Worm (Caenorhabditis elegans) whole organism, early embryonic: ENCODE measurements around the gene gcna-1.

ENCODE experiments used
- B0310.2 ChIP-seq: sonication (generic microtip); optimal IDR thresholded peaks from 2 replicates; lab custom pipeline; 2016; ENCODE audit warnings: mild to moderate bottlenecking, missing genetic modification characterization, missing compliant biosample characterization
- F13C5.2 ChIP-seq: sonication (generic microtip); optimal IDR thresholded peaks from 2 replicates; lab custom pipeline; 2017; ENCODE audit warnings: mild to moderate bottlenecking, missing genetic modification characterization, inconsistent platforms, missing compliant biosample characterization
- ama-1 ChIP-seq: fragments of 150-350 bp; optimal IDR thresholded peaks from 2 replicates; lab custom pipeline; 2014
- flt-1 ChIP-seq: fragments of 200-800 bp; sonication (Bioruptor generic); IDR thresholded peaks from 2 replicates; pipeline ENCODE4 v1.3.6; 2022; ENCODE audit warnings: missing genetic modification characterization, missing compliant biosample characterization
- hmg-4 ChIP-seq: fragments of 200-800 bp; sonication (Bioruptor generic); optimal IDR thresholded peaks from 2 replicates; lab custom pipeline; 2018; ENCODE audit warnings: mild to moderate bottlenecking, missing genetic modification characterization, missing compliant biosample characterization
- pes-1 ChIP-seq: fragments of 200-800 bp; sonication (Bioruptor generic); IDR thresholded peaks from 2 replicates; pipeline ENCODE4 v1.3.6; 2022; ENCODE audit warnings: missing genetic modification reagents, missing genetic modification characterization, missing compliant biosample characterization
- scrt-1 ChIP-seq: fragments of 200-800 bp; sonication (Bioruptor generic); IDR thresholded peaks from 2 replicates; pipeline ENCODE4 v1.3.6; 2022; ENCODE audit warnings: missing genetic modification characterization, missing compliant biosample characterization
- sea-1 ChIP-seq: fragments of 200-800 bp; sonication (Bioruptor generic); conservative IDR thresholded peaks from 2 replicates; pipeline ENCODE4 v1.3.6; 2022; ENCODE audit warnings: missing genetic modification characterization, missing compliant biosample characterization
- tbx-11 ChIP-seq: fragments of 200-800 bp; sonication (Bioruptor generic); IDR thresholded peaks from 2 replicates; pipeline ENCODE4 v1.3.6; 2022; ENCODE audit warnings: missing genetic modification characterization, missing compliant biosample characterization
- tra-4 ChIP-seq: sonication (generic microtip); optimal IDR thresholded peaks from 2 replicates; lab custom pipeline; 2017; ENCODE audit warnings: missing genetic modification characterization, missing compliant biosample characterization

DNA sequence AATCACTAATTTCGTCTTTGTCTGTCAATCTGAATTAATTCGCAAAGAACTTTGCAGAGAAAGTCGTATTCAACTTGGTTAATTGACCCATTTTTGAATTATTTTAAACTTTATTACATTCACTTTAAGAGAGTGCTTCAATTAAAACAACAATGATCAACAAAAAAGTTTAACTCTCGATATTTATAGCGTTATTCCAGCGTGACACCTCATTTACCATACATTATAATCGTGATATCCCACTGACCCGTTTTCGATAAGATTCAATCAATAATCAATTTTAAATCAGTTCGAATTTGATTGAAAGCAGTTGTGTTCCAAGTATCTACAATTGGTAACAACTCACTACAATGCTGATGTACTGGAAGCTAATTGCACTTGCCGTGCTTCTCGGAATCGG, 47.9 kb upstream of the gcna-1 start, which contains the start of gene clc-10:
- no peak for TF ChIP-seq ama-1
- TF ChIP-seq B0310.2 (tag; lab: Kevin White, UChicago) = no peak
- no peak for TF ChIP-seq tra-4 (tag; lab: Kevin White, UChicago)
- TF ChIP-seq F13C5.2 (tag; lab: Kevin White, UChicago) = no peak
- no peak for TF ChIP-seq sea-1 (GFP tag; lab: Robert Waterston, UW)
- TF ChIP-seq tbx-11 (GFP tag; lab: Robert Waterston, UW) = no peak
- no peak for TF ChIP-seq pes-1
- no peak for TF ChIP-seq hmg-4 (GFP tag; lab: Kevin White, UChicago)
- no peak for TF ChIP-seq scrt-1 (GFP tag; lab: Robert Waterston, UW)
- no peak for TF ChIP-seq flt-1 (GFP tag; lab: Robert Waterston, UW)
